Worm (Caenorhabditis elegans) whole organism, young adult: Measurements from ENCODE around the gene T26C5.3.

Experiments
- B0035.1 ChIP-seq: sonication (generic microtip); optimal IDR thresholded peaks from 2 replicates; lab custom pipeline; 2016; ENCODE audit warnings: missing genetic modification characterization, mild to moderate bottlenecking, missing compliant biosample characterization, missing genotype, missing genetic modification reagents
- B0261.1 ChIP-seq: sonication (generic microtip); optimal IDR thresholded peaks from 2 replicates; lab custom pipeline; 2016; ENCODE audit warnings: mild to moderate bottlenecking, missing genetic modification characterization, moderate library complexity, missing compliant biosample characterization
- B0336.3 ChIP-seq: fragments of 200-800 bp; sonication (Bioruptor generic); IDR thresholded peaks from 2 replicates; pipeline ENCODE4 v1.3.6; 2022; ENCODE audit warnings: missing genetic modification characterization, missing compliant biosample characterization
- C17E4.6 ChIP-seq: fragments of 200-800 bp; sonication (Bioruptor generic); IDR thresholded peaks from 2 replicates; pipeline ENCODE4 v1.3.6; 2022; ENCODE audit warnings: missing genetic modification reagents, missing genetic modification characterization, missing compliant biosample characterization
- F23B12.7 ChIP-seq: sonication (generic microtip); optimal IDR thresholded peaks from 2 replicates; lab custom pipeline; 2017; ENCODE audit warnings: missing genetic modification characterization, mild to moderate bottlenecking, missing compliant biosample characterization, antibody characterized with exemption, moderate library complexity; ENCODE audit not compliant: insufficient read depth
- F52B5.7 ChIP-seq: sonication (generic microtip); optimal IDR thresholded peaks from 2 replicates; lab custom pipeline; 2016; ENCODE audit warnings: mild to moderate bottlenecking, missing genetic modification characterization, missing compliant biosample characterization
- F55B11.4 ChIP-seq: sonication (generic microtip); optimal IDR thresholded peaks from 2 replicates; lab custom pipeline; 2016; ENCODE audit warnings: missing compliant biosample characterization, missing genetic modification characterization, borderline replicate concordance; ENCODE audit not compliant: insufficient read depth
- Y67H2A.10 ChIP-seq: fragments of 200-800 bp; sonication (Bioruptor generic); conservative IDR thresholded peaks from 2 replicates; pipeline ENCODE4 v1.3.6; 2022; ENCODE audit warnings: missing genetic modification reagents, missing genetic modification characterization, missing compliant biosample characterization
- attf-3 ChIP-seq: fragments of 200-800 bp; sonication (Bioruptor generic); conservative IDR thresholded peaks from 2 replicates; pipeline ENCODE4 v1.3.6; 2022; ENCODE audit warnings: missing genetic modification reagents, missing genetic modification characterization, missing compliant biosample characterization
- attf-5 ChIP-seq: fragments of 200-800 bp; sonication (Bioruptor generic); optimal IDR thresholded peaks from 2 replicates; lab custom pipeline; 2018; ENCODE audit warnings: mild to moderate bottlenecking, missing genetic modification characterization, missing compliant biosample characterization
- attf-6 ChIP-seq: fragments of 200-800 bp; sonication (Bioruptor generic); IDR thresholded peaks from 2 replicates; pipeline ENCODE4 v1.3.6; 2022; ENCODE audit warnings: missing genetic modification reagents, missing genetic modification characterization, missing compliant biosample characterization
- cebp-1 ChIP-seq, 2 experiments: fragments of 200-800 bp in 1 of 2; sonication (Bioruptor generic) in 1 of 2; sonication (generic microtip) in 1 of 2; IDR thresholded peaks in 1 of 2; optimal IDR thresholded peaks in 1 of 2; 2 replicates each; pipeline versions ENCODE4 v1.3.6 to Lab custom; 2017 to 2022; ENCODE audit warnings: missing compliant biosample characterization in 2 of 2, missing genetic modification characterization in 2 of 2, mild to moderate bottlenecking in 1 of 2, missing genetic modification reagents in 1 of 2, moderate library complexity in 1 of 2
- ceh-27 ChIP-seq: fragments of 200-800 bp; sonication (Bioruptor generic); optimal IDR thresholded peaks from 2 replicates; lab custom pipeline; 2018; ENCODE audit warnings: mild to moderate bottlenecking, missing genetic modification characterization, moderate library complexity, missing compliant biosample characterization
- ceh-79 ChIP-seq: sonication (generic microtip); optimal IDR thresholded peaks from 2 replicates; lab custom pipeline; 2017; ENCODE audit warnings: mild to moderate bottlenecking, missing genetic modification characterization, missing compliant biosample characterization
- ceh-91 ChIP-seq: fragments of 200-800 bp; sonication (Bioruptor generic); IDR thresholded peaks from 2 replicates; pipeline ENCODE4 v1.3.6; 2022; ENCODE audit warnings: missing genetic modification reagents, missing genetic modification characterization, missing compliant biosample characterization
- chd-7 ChIP-seq: sonication (generic microtip); optimal IDR thresholded peaks from 2 replicates; lab custom pipeline; 2016; ENCODE audit warnings: mild to moderate bottlenecking, missing genetic modification characterization, moderate library complexity, missing compliant biosample characterization
- efl-1 ChIP-seq: fragments of 150-350 bp; optimal IDR thresholded peaks from 2 replicates; lab custom pipeline; 2014; ENCODE audit warnings: missing biosample characterization, missing genetic modification reagents, missing genetic modification characterization
- egrh-3 ChIP-seq: fragments of 200-800 bp; sonication (Bioruptor generic); IDR thresholded peaks from 2 replicates; pipeline ENCODE4 v1.3.6; 2022; ENCODE audit warnings: missing genetic modification reagents, missing genetic modification characterization, missing compliant biosample characterization
- ets-4 ChIP-seq: fragments of 200-800 bp; sonication (Bioruptor generic); optimal IDR thresholded peaks from 2 replicates; lab custom pipeline; 2018; ENCODE audit warnings: mild to moderate bottlenecking, missing genetic modification characterization, missing compliant biosample characterization
- him-1 ChIP-seq: sonication (generic microtip); optimal IDR thresholded peaks from 2 replicates; lab custom pipeline; 2016; ENCODE audit warnings: missing genotype, missing genetic modification reagents, missing genetic modification characterization, missing compliant biosample characterization
- hmg-1.2 ChIP-seq: fragments of 200-800 bp; sonication (Bioruptor generic); IDR thresholded peaks from 2 replicates; pipeline ENCODE4 v1.3.6; 2022; ENCODE audit warnings: missing genetic modification reagents, missing genetic modification characterization, missing compliant biosample characterization
- hrde-1 ChIP-seq: sonication (generic microtip); optimal IDR thresholded peaks from 2 replicates; lab custom pipeline; 2016; ENCODE audit warnings: missing genetic modification characterization, mild to moderate bottlenecking, missing compliant biosample characterization, moderate library complexity, missing genotype, missing genetic modification reagents, borderline replicate concordance
- let-607 ChIP-seq, 2 experiments: fragments of 200-800 bp in 1 of 2; sonication (Bioruptor generic) in 1 of 2; sonication (generic microtip) in 1 of 2; optimal IDR thresholded peaks; 2 replicates each; lab custom pipeline; 2016 to 2018; ENCODE audit warnings: mild to moderate bottlenecking in 2 of 2, missing compliant biosample characterization in 2 of 2, missing genetic modification characterization in 2 of 2, moderate library complexity in 2 of 2, missing genotype in 1 of 2
- lin-40 ChIP-seq: sonication (generic microtip); optimal IDR thresholded peaks from 2 replicates; lab custom pipeline; 2016; ENCODE audit warnings: missing genetic modification characterization, mild to moderate bottlenecking, missing compliant biosample characterization, missing genotype, missing genetic modification reagents
- lin-54 ChIP-seq: fragments of 200-800 bp; sonication (Bioruptor generic); optimal IDR thresholded peaks from 2 replicates; lab custom pipeline; 2018; ENCODE audit warnings: mild to moderate bottlenecking, missing genetic modification characterization, missing compliant biosample characterization
- madf-10 ChIP-seq: sonication (generic microtip); optimal IDR thresholded peaks from 2 replicates; lab custom pipeline; 2016; ENCODE audit warnings: mild to moderate bottlenecking, missing genetic modification characterization, missing compliant biosample characterization
- madf-6 ChIP-seq: fragments of 200-800 bp; sonication (Bioruptor generic); IDR thresholded peaks from 2 replicates; pipeline ENCODE4 v1.3.6; 2022; ENCODE audit warnings: missing genetic modification reagents, missing genetic modification characterization, missing compliant biosample characterization
- madf-8 ChIP-seq: fragments of 200-800 bp; sonication (Bioruptor generic); conservative IDR thresholded peaks from 2 replicates; pipeline ENCODE4 v1.3.6; 2022; ENCODE audit warnings: missing genetic modification reagents, missing genetic modification characterization, missing compliant biosample characterization
- nfyb-1 ChIP-seq: fragments of 200-800 bp; sonication (Bioruptor generic); IDR thresholded peaks from 2 replicates; pipeline ENCODE4 v1.3.6; 2022; ENCODE audit warnings: missing genetic modification reagents, missing genetic modification characterization, missing compliant biosample characterization
- nhr-80 ChIP-seq: sonication (generic microtip); optimal IDR thresholded peaks from 2 replicates; lab custom pipeline; 2016; ENCODE audit warnings: missing genetic modification characterization, missing compliant biosample characterization
- pha-4 ChIP-seq: fragments of 150-350 bp; sonication (generic microtip); optimal IDR thresholded peaks from 2 replicates; lab custom pipeline; 2014; ENCODE audit warnings: missing biosample characterization, missing genetic modification reagents, missing genetic modification characterization
- rec-8 ChIP-seq, 2 experiments: sonication (generic microtip); optimal IDR thresholded peaks; 2 replicates each; lab custom pipeline; 2016; ENCODE audit warnings: mild to moderate bottlenecking in 2 of 2, missing genetic modification characterization in 2 of 2, missing genetic modification reagents in 2 of 2, missing genotype in 2 of 2, missing biosample characterization in 1 of 2, missing compliant biosample characterization in 1 of 2, moderate library complexity in 1 of 2
- rpc-1 ChIP-seq, 2 experiments: fragments of 150-350 bp in 1 of 2; sonication (generic microtip) in 1 of 2; optimal IDR thresholded peaks; 2 replicates each; lab custom pipeline; 2014 to 2018; ENCODE audit warnings: missing biosample characterization in 1 of 2, missing genetic modification characterization in 1 of 2, missing genetic modification reagents in 1 of 2, missing genotype in 1 of 2
- sdz-38 ChIP-seq: sonication (generic microtip); optimal IDR thresholded peaks from 2 replicates; lab custom pipeline; 2016; ENCODE audit warnings: missing genotype, missing genetic modification characterization, missing compliant biosample characterization
- snpc-1.1 ChIP-seq: sonication (generic microtip); optimal IDR thresholded peaks from 2 replicates; lab custom pipeline; 2017; ENCODE audit warnings: missing genetic modification characterization, mild to moderate bottlenecking, missing compliant biosample characterization, antibody characterized with exemption, moderate library complexity, missing genotype, missing genetic modification reagents; ENCODE audit not compliant: insufficient read depth
- snpc-3.4 ChIP-seq: sonication (generic microtip); optimal IDR thresholded peaks from 2 replicates; lab custom pipeline; 2017; ENCODE audit warnings: missing genetic modification characterization, mild to moderate bottlenecking, missing compliant biosample characterization, antibody characterized with exemption, moderate library complexity, missing genotype, missing genetic modification reagents
- snpc-4 ChIP-seq, 5 experiments: fragments of 150-350 bp in 1 of 5; sonication (generic microtip) in 4 of 5; optimal IDR thresholded peaks; 2 replicates each; lab custom pipeline; 2014 to 2018; ENCODE audit warnings: missing genetic modification characterization in 5 of 5, missing biosample characterization in 3 of 5, antibody characterized with exemption in 2 of 5, mild to moderate bottlenecking in 2 of 5, missing compliant biosample characterization in 2 of 5, missing genotype in 2 of 5, moderate library complexity in 2 of 5, missing genetic modification reagents in 1 of 5
- tbp1 ChIP-seq: fragments of 200-800 bp; sonication (Bioruptor generic); optimal IDR thresholded peaks from 2 replicates; lab custom pipeline; 2018; ENCODE audit warnings: mild to moderate bottlenecking, missing genetic modification characterization, missing compliant biosample characterization
- tlf-1 ChIP-seq: fragments of 200-800 bp; sonication (Bioruptor generic); optimal IDR thresholded peaks from 2 replicates; lab custom pipeline; 2018; ENCODE audit warnings: mild to moderate bottlenecking, missing genetic modification characterization, missing compliant biosample characterization
- unc-130 ChIP-seq: sonication (generic microtip); optimal IDR thresholded peaks from 2 replicates; lab custom pipeline; 2016; ENCODE audit warnings: missing genetic modification reagents, missing genetic modification characterization, missing compliant biosample characterization
- xnd-1 ChIP-seq: sonication (generic microtip); optimal IDR thresholded peaks from 2 replicates; lab custom pipeline; 2016; ENCODE audit warnings: missing genotype, missing genetic modification reagents, missing genetic modification characterization, missing compliant biosample characterization
- ztf-18 ChIP-seq: sonication (generic microtip); optimal IDR thresholded peaks from 2 replicates; lab custom pipeline; 2016; ENCODE audit warnings: missing genotype, mild to moderate bottlenecking, missing genetic modification characterization, missing compliant biosample characterization
- ztf-25 ChIP-seq: fragments of 200-800 bp; sonication (Bioruptor generic); IDR thresholded peaks from 2 replicates; pipeline ENCODE4 v1.3.6; 2022; ENCODE audit warnings: missing genetic modification reagents, missing genetic modification characterization, missing compliant biosample characterization
- ztf-26 ChIP-seq: sonication (generic microtip); optimal IDR thresholded peaks from 2 replicates; lab custom pipeline; 2017; ENCODE audit warnings: missing genetic modification characterization, missing compliant biosample characterization
- ztf-3 ChIP-seq: fragments of 200-800 bp; sonication (Bioruptor generic); optimal IDR thresholded peaks from 2 replicates; lab custom pipeline; 2018; ENCODE audit warnings: mild to moderate bottlenecking, missing genetic modification characterization, missing compliant biosample characterization

T26C5.3 gene

ce11 chrII:9213055-9213708 lies 23.2 kb upstream of the T26C5.3 start, which contains the start of gene znfx-1 (continued):
- TF ChIP-seq him-1 (tag; lab: Kevin White, UChicago) (no peak), lin-54 (GFP tag; lab: Kevin White, UChicago) (peak; percentile 44), F55B11.4 (tag; lab: Kevin White, UChicago) (no peak), F52B5.7 (tag; lab: Kevin White, UChicago) (no peak), ceh-91 (GFP tag; lab: Robert Waterston, UW) (peak; percentile 80), C17E4.6 (no peak), rpc-1 (optimal IDR thresholded peaks at IDR 0.05; lab: Kevin White, UChicago) (no peak), rpc-1 (tag; optimal IDR thresholded peaks at IDR 0.05; lab: Kevin White, UChicago) (peak; percentile 0), B0336.3 (GFP tag; lab: Robert Waterston, UW) (no peak), xnd-1 (tag; lab: Kevin White, UChicago) (peak; percentile 90), B0035.1 (no peak), ceh-79 (no peak), tlf-1 (GFP tag; lab: Kevin White, UChicago) (no peak), attf-3 (no peak), rec-8 (tag; optimal IDR thresholded peaks at IDR 0.05; lab: Kevin White, UChicago) (no peak), chd-7 (tag; lab: Kevin White, UChicago) (no peak), ztf-3 (no peak), ztf-18 (no peak), unc-130 (GFP tag; lab: Kevin White, UChicago) (peak; percentile 34), B0261.1 (tag; lab: Kevin White, UChicago) (no peak), nfyb-1 (GFP tag; lab: Robert Waterston, UW) (no peak), ceh-27 (GFP tag; lab: Kevin White, UChicago) (no peak), madf-8 (GFP tag; lab: Robert Waterston, UW) (peak; percentile 86), ets-4 (GFP tag; lab: Kevin White, UChicago) (no peak), efl-1 (GFP tag; lab: Kevin White, UChicago) (peak; percentile 93), nhr-80 (tag; lab: Kevin White, UChicago) (no peak), hrde-1 (tag; lab: Kevin White, UChicago) (no peak), F23B12.7 (tag; lab: Kevin White, UChicago) (no peak), ztf-25 (GFP tag; lab: Robert Waterston, UW) (no peak), let-607 (tag; optimal IDR thresholded peaks at IDR 0.05; lab: Kevin White, UChicago) (no peak), sdz-38 (no peak), madf-6 (peak; percentile 96), attf-6 (GFP tag; lab: Robert Waterston, UW) (no peak), tbp1 (GFP tag; lab: Kevin White, UChicago) (peak; percentile 50), cebp-1 (GFP tag; IDR thresholded peaks at IDR 0.05; lab: Robert Waterston, UW) (no peak), cebp-1 (tag; optimal IDR thresholded peaks at IDR 0.05; lab: Kevin White, UChicago) (no peak), snpc-4 (GFP tag; optimal IDR thresholded peaks at IDR 0.05; lab: Kevin White, UChicago) (peak; percentile 13), snpc-4 (tag; optimal IDR thresholded peaks at IDR 0.05; lab: Kevin White, UChicago) (peak in 3 of 4 experiments; percentile 16 to 27 (median 18)), pha-4 (no peak), ztf-26 (tag; lab: Kevin White, UChicago) (no peak), snpc-1.1 (tag; lab: Kevin White, UChicago) (peak; percentile 79), snpc-3.4 (peak; percentile 84), Y67H2A.10 (GFP tag; lab: Robert Waterston, UW) (no peak), madf-10 (tag; lab: Kevin White, UChicago) (no peak), lin-40 (no peak), egrh-3 (no peak), hmg-1.2 (GFP tag; lab: Robert Waterston, UW) (no peak), attf-5 (GFP tag; lab: Kevin White, UChicago) (no peak)
